Fruit fly (Drosophila melanogaster) whole organism, embryonic: ENCODE results near the gene Agpat2.

Experiments used
- BtbVII ChIP-seq: fragments of 200-800 bp; sonication (Bioruptor generic); optimal IDR thresholded peaks from 3 replicates; lab custom pipeline; 2017; ENCODE audit warnings: missing biosample characterization, mild to moderate bottlenecking, missing genetic modification characterization
- CG12744 ChIP-seq: fragments of 200-800 bp; sonication (Bioruptor generic); optimal IDR thresholded peaks from 2 replicates; lab custom pipeline; 2016; ENCODE audit warnings: missing biosample characterization, missing genetic modification characterization
- CG30431 ChIP-seq: fragments of 200-800 bp; sonication (Bioruptor generic); optimal IDR thresholded peaks from 2 replicates; lab custom pipeline; 2017; ENCODE audit warnings: missing biosample characterization, missing genetic modification characterization
- CG3407 ChIP-seq: fragments of 200-800 bp; sonication (Bioruptor generic); optimal IDR thresholded peaks from 2 replicates; lab custom pipeline; 2018; ENCODE audit warnings: missing biosample characterization, mild to moderate bottlenecking, missing genetic modification characterization
- CG4854 ChIP-seq: fragments of 200-800 bp; sonication (Bioruptor generic); optimal IDR thresholded peaks from 2 replicates; lab custom pipeline; 2016; ENCODE audit warnings: missing biosample characterization, missing genetic modification characterization, inconsistent platforms
- CG9797 ChIP-seq: fragments of 200-800 bp; sonication (Bioruptor generic); optimal IDR thresholded peaks from 3 replicates; lab custom pipeline; 2018; ENCODE audit warnings: missing biosample characterization, mild to moderate bottlenecking, missing genetic modification characterization
- Deaf1 ChIP-seq: fragments of 200-800 bp; optimal IDR thresholded peaks from 3 replicates; lab custom pipeline; 2019; ENCODE audit warnings: missing biosample characterization, mild to moderate bottlenecking, missing genetic modification characterization, moderate library complexity
- HmgD ChIP-seq: fragments of 200-800 bp; sonication (Bioruptor generic); optimal IDR thresholded peaks from 3 replicates; lab custom pipeline; 2016; ENCODE audit warnings: missing biosample characterization, missing genetic modification characterization
- NfI ChIP-seq: fragments of 200-800 bp; sonication (Bioruptor generic); optimal IDR thresholded peaks from 3 replicates; lab custom pipeline; 2018; ENCODE audit warnings: missing biosample characterization, mild to moderate bottlenecking, missing genetic modification characterization, moderate library complexity
- Sin3A ChIP-seq: fragments of >200 bp; optimal IDR thresholded peaks from 2 replicates; lab custom pipeline; 2018
- cato ChIP-seq: fragments of 200-800 bp; sonication (Bioruptor generic); optimal IDR thresholded peaks from 2 replicates; lab custom pipeline; 2016; ENCODE audit warnings: missing biosample characterization, missing genetic modification characterization, borderline replicate concordance
- eyg ChIP-seq: fragments of 200-800 bp; sonication (Bioruptor generic); optimal IDR thresholded peaks from 3 replicates; lab custom pipeline; 2016; ENCODE audit warnings: missing biosample characterization, missing genetic modification characterization
- pros ChIP-seq: fragments of 200-800 bp; sonication (Bioruptor generic); optimal IDR thresholded peaks from 3 replicates; lab custom pipeline; 2019; ENCODE audit warnings: missing biosample characterization, mild to moderate bottlenecking, missing genetic modification characterization, moderate library complexity

DNA sequence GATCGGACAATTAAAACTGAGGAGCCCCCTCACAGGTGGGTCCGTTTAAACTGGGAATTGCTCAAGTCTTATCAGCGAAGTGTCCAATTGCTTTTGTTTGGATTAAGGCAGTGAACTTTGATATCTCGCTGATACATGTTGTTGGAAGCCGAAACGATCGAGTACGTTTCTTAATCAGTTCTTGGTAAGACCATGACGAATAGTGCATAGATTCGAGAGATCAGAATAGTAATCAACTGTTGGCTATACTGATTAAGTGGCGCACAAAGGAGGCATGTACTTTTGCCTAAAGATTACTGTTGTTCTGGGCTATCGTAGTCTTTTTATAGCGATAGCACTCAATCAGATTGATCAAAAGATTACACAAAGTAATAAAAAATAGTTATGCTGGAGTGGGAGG, 12.3 kb downstream of the Agpat2 start:
- no peak for TF ChIP-seq pros (GFP tag; lab: Kevin White, UChicago)
- TF ChIP-seq cato (GFP tag; lab: Kevin White, UChicago), result no peak
- TF ChIP-seq CG30431 (GFP tag; lab: Kevin White, UChicago), result no peak
- TF ChIP-seq NfI (GFP tag; lab: Kevin White, UChicago), result no peak
- TF ChIP-seq eyg (GFP tag; lab: Kevin White, UChicago), result no peak
- TF ChIP-seq CG12744 (GFP tag; lab: Kevin White, UChicago), result no peak
- no peak for TF ChIP-seq CG9797 (GFP tag; lab: Kevin White, UChicago)
- no peak for TF ChIP-seq Deaf1 (tag; lab: Kevin White, UChicago)
- no peak for TF ChIP-seq CG4854 (GFP tag; lab: Kevin White, UChicago)
- no peak for TF ChIP-seq CG3407 (GFP tag; lab: Kevin White, UChicago)
- TF ChIP-seq Sin3A (lab: Kevin White, UChicago), result no peak
- no peak for TF ChIP-seq HmgD (GFP tag; lab: Kevin White, UChicago)
- no peak for TF ChIP-seq BtbVII
